Fruit fly (Drosophila melanogaster): ENCODE data around the gene CG9630.

dm6 chr3R:8285727-8286344, 16.1 kb upstream of the CG9630 start:
- TF ChIP-seq gl (tag; optimal IDR thresholded peaks at IDR 0.05) (no peak), Pif1A (GFP tag; optimal IDR thresholded peaks at IDR 0.05) (no peak), CG17806 (tag; optimal IDR thresholded peaks at IDR 0.05) (no peak), CG8159 (tag; optimal IDR thresholded peaks at IDR 0.05) (no peak), CG13204 (GFP tag; optimal IDR thresholded peaks at IDR 0.05) (no peak), CG34367 (tag; optimal IDR thresholded peaks at IDR 0.05) (no peak), D1 (tag; optimal IDR thresholded peaks at IDR 0.05) (no peak), CG15710 (tag; optimal IDR thresholded peaks at IDR 0.05) (no peak), Snoo (tag; optimal IDR thresholded peaks at IDR 0.05) (no peak)
